Fruit fly (Drosophila melanogaster) whole organism, larva: Measurements from ENCODE around the gene dnd.

ENCODE experiments used
- noc ChIP-seq: fragments of 200-800 bp; sonication (Bioruptor generic); optimal IDR thresholded peaks from 3 replicates; lab custom pipeline; 2019; ENCODE audit warnings: missing biosample characterization, mild to moderate bottlenecking, missing genetic modification characterization, moderate library complexity

Gene dnd

DNA sequence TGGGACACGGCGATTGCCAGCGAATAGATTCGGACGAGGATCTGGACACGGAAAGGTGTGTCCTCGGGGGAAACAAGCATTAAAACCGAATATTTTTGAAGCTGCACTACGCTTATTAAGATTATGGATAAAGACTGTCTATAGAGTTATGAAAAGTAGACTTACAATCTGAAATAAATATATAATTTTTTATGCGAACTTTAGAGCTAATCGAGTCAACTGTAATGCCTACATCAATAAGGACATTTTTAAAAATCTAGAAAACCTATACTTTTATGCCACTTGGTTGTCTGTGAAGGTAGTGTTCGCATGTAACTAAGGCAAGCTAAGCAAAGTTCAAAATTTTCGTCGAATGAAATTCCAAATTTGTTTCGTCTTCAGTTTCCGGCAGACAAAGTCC, 13.7 kb downstream of the dnd start, which contains the start of gene CG31178:
TSS of gene CG31178 (plus strand) at position 301 of the 400 bp plus-strand sequence.
- TF ChIP-seq noc (tag; lab: Kevin White, UChicago), result no peak

DNA sequence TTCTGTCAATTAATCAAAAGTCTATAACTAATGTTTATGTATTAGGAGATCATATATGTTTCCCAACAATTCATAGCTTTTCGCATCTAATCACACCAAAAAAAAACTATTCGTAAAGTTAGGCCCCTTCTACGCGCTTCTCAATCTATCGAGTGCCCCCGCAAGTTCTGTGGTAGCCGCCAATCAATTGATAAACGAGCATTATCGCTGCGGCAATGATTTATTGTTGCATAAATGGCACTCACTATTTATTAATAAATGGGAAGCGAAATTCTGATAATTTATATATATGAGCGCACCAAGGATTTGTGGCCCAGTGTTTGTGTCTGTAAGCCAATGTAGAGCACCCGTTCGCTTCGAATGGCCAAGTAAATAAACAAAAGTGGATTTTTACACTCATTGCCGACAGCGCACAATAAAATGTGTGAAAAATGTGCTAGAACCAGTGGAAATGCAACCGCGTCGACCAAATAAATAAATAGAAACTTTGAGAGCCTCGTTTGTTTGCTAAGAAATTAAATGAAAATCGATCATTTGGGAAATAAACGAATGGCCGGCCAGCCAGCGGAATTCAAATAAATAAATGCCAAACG, 15.7 kb downstream of the dnd start:
- TF ChIP-seq noc (tag; lab: Kevin White, UChicago), result peak; percentile 13

DNA sequence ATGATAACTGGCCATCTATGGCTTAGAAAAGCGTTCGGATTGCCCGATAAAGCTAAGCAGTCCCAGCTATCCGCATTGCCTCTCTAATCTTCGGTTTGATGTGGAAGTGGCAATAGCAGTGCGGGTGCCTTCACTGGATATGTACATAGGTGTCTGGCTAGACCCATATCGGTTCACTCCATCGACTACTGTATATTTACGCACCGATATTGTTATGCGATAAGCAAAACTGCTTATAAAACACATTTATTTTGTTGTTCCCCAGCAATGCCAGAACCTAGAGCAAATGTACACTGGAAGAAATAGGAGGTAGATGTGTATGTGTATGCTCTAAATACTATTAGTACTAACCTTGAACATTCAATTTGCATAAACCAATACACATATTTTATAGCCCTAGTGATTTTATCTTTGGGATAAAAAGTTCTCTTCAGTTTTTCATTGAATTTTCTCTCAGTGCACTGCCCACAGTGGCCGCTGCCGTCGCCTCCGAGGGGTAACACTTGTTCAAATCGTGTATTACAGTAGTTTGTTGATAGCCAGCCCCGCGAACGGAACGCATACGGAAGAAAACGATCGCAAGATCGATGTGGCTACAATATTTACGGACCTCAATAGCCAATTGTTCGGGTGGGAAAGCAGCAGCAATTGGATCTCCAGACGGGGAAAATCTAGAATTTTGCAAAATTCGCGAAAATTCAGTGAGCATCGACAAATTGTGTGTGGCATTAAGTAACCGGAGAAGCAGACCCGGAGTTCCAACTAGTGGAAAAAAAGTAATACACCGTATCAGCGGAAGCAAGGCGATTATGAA, 16.8 kb downstream of the dnd start, which contains the start of gene CG31431:
TSS of gene CG31431 (plus strand) at position 524 of the 814 bp plus-strand sequence.
- TF ChIP-seq noc (tag; lab: Kevin White, UChicago), result peak; percentile 99

DNA sequence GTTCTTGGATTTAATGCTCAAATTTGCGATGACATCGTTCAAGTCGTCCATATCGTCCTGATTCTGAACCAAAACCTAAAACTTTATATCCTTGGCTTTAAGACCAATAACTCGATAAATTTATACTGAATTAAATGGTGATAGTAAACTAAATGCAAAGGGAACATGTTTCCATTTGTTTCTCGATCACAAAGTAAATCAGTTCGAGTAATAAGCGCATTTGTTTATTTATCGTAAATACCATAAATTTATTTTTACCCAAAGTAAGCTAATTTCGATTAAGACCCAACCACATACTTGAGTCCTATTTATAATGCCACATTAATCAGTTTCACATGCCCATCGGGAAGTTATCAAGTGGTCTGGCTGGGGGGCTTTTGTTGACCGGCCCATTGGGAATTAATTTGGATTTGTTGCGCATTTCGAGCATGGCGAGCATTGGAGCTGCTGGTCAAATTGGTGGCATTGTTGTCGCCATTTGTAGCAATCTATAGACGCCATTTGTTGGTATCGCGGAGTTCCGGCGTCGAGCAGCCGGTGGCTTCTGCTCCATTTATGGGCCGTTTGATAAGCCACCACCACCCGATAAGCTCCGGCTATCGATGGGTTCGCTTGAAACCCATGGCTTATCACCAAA, 17.6 kb downstream of the dnd start, which contains the start of gene CG31174:
TSS of gene CG31174 (minus strand) at position 51 of the 637 bp plus-strand sequence.
- TF ChIP-seq noc (tag; lab: Kevin White, UChicago), result no peak

DNA sequence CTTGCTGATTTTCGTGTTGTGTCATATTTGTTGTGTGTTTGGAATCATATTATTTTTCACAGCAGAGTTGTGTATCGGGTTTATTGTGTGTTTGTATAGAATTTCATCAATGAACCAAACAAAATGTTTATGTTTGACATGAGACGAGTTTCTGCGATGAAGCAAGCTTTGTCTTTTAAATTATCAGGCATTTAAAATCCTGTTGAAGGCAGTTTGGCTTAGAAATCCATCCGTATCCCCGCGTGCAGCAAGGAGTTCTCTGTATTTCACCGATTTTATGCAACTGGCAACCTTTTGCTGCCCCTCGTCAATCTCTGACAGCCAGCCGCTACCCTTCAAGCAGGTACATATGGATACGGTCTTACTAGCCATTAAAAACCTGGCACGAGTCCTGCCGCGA, 19.3 kb downstream of the dnd start, which contains the start of the genes CG6569 and Cby:
TSS of gene CG6569 (minus strand) at position 101 of the 400 bp plus-strand sequence.
TSS of gene Cby (plus strand) at position 185 of the 400 bp plus-strand sequence.
- no peak for TF ChIP-seq noc (tag; lab: Kevin White, UChicago)

DNA sequence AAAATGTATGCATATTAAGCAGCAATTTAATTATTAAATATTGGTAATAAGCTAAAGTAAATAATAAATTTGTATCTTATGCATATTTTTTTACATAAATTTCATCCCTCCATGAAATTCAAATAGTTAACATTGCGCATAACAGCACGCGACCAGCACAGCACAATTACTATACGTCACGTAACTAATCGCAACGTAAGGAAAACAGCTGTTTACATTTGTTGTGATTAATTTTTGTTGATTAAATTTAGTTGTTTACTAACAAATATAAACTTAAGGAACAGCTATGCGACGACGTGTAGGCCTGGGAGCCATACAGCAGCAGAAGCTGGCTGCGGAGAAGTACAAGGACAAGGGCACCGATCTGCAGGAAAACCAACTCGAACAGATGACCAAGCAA, 22.2 kb downstream of the dnd start, which contains the start of gene lsn:
TSS of gene lsn (plus strand) at position 177 of the 400 bp plus-strand sequence.
- no peak for TF ChIP-seq noc (tag; lab: Kevin White, UChicago)

DNA sequence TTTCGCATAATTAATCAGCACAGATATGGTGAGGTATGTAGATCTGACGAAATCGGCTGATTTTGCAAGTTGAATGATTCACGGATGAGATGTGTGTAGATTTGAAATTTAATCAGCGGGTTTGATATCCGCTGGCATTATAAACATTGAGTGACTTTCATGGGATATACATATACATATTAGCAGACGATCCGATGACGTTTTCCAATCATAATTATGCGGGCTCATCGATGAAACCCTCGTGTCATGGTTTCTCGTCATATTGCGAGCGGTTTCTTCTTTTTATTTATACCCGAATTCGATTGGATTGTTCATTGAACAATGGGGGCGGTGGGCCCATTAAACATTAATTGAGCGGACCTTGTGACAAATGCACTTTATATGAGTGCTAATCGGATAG, 22.7 kb downstream of the dnd start:
- TF ChIP-seq noc (tag; lab: Kevin White, UChicago), result no peak

DNA sequence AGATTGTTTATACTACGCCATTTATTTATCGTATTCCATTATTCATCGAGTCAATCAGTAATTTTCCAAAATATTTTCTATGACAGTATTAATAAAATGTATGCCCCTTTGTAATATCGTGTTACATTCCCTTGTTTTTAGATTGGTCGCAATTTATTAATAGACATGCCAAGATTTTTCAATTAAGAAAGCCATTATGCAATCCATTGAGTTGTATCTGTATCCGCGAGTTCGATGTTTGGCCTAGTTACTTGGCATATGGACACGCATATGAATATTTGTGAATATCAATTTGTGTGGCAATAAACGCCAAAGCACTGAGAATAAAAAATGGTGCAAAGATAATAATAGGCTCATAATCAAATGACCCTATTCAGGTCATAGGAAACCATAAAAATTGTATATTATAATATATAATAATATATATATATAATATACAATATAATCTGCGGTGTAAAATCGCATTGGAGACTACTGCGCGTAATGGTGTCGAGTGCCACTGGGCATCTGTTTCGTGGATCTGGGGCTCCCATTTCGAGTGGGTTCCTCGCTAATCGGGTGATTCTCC, 23.3 kb downstream of the dnd start:
- no peak for TF ChIP-seq noc (tag; lab: Kevin White, UChicago)

DNA sequence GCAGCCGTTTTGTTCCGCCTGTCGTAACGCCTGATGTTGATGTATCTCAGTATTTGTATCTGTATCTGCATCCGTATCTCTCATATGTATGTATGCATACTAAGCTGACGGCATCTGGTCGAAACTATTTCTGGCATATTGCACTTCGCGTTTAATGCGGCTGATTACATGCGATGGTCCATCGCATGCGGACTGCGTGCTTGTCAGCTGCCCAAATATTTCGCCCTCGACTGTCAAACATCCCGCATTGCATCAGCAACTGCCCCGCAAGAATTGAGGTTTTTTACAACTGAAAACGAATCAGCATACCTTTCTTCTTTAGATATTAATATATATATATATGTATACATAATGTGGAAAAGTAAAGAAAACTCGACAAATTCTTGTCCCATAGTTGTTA, 24.3 kb downstream of the dnd start:
- TF ChIP-seq noc (tag; lab: Kevin White, UChicago), result no peak

DNA sequence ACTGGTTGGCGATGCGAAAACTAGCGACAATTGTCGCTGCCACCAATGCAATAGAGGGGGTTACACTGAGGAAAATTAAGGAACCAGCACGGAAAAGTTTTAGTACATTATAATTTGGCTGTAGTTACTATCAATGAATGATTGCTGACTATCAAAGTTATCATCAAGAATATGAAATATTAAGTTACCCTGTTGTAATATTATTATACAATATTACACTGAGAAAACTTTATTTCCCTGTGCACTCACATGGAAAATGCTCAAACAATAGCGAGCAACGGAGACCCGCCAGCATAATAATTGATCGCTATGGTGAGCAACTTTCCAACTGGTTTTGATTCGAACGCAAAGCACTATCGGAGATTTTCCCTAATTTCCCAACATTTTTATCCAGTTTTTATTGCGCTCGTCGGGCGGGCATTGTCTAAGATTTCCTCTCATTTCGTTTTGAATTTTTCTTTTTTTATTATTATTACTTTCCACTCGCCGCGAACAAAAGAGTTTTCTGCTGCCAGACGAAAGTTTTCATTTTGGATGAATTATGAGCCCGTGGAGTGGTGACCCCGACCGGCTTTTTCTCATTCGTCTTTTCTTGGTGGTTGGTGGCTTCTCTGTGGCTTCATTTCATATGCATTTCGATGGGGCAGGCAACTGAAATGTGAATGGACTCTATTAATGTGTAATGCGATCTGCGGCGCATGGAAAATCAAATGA, 24.9 kb downstream of the dnd start:
- TF ChIP-seq noc (tag; lab: Kevin White, UChicago), result no peak

DNA sequence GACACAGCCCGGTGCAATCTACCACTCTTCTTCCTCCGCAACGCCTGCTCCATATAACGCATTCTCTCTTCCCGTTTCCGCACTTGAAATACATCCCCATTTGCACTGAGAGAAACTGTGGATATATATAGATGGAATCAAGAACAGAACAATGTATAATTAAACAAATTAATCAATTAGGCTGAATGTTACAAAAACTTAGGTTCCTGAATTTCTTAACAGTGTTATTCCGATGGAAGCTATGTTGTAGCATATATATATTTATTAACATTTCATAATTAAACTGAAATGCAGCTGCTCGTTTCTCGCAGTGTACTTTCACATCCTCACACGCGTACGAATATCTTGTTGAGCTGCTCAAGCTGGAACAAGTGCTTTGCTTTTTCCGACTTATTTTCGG, 27.6 kb downstream of the dnd start:
- TF ChIP-seq noc (tag; lab: Kevin White, UChicago), result no peak

DNA sequence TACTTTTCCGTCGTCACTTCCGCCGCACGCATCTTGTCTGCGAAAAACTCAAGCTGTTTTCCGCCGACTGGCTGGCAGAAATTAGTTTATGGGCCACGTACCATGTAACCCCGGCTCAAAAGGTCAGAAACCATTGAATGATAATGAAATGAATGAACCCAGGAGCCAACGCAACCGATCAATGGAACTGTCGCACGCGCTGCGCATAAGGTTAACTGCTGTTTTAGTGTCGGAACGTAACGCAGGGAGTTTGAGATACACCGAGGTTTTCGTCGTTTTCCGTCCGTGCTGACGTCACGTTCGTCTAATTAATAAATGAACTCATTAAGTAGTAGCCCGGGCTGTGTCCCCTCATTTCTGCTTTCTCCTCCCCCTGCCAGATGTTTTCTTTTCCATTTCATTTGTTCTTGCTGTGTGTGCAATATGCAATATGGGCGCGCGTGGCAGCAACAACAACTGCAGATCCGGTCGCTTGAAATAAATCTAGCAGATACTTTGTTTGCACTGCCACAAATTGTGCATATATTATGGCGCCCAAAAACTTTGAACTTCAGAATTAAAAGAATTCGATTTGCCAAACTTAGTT, 28.8 kb downstream of the dnd start:
- no peak for TF ChIP-seq noc (tag; lab: Kevin White, UChicago)

DNA sequence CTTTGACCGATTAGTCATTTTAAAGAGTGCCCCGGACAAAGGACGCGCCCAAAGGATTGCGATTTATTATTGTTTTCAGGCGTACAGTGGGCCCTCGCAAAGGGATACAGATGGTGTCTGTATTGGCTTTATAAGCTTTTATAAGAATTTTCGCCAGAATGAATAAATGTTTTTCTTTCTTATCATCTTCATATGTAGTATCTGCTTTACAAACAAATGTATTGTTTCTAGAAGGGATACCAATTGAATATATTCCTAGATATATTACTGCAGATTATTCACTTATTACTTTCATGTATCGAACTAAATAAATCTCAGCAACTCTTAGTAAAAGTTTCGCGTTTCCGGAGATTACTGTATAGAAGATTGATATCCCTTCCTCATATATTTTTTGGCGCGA, 29.6 kb downstream of the dnd start:
- no peak for TF ChIP-seq noc (tag; lab: Kevin White, UChicago)

DNA sequence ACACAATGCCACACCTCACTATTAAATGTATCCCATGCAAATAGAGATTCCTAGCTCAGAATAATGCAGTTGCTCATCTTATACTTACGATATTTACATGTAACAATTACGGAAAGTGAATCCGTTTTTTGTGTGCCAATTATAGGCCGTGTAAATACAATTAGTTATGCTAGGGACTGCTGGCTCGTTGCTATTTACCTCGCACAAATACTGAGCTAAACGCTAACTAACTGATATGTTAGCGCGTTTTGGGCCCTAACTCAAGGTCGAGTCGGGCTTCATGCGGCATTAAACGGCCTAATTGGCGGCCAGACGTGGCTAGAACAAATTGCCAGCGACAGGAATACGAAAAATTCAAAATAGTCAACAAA, 30.3 kb downstream of the dnd start:
- no peak for TF ChIP-seq noc (tag; lab: Kevin White, UChicago)
